Worm (Caenorhabditis elegans): ENCODE data around the gene paic-1.

- no peak for TF ChIP-seq sea-2 (GFP tag; IDR thresholded peaks at IDR 0.05)
- no peak for TF ChIP-seq gei-17 (GFP tag; optimal IDR thresholded peaks at IDR 0.05)
- TF ChIP-seq efl-1 (GFP tag; optimal IDR thresholded peaks at IDR 0.05): no peak
- no peak for TF ChIP-seq ama-1 (optimal IDR thresholded peaks at IDR 0.05)
- TF ChIP-seq ama-1 (GFP tag; optimal IDR thresholded peaks at IDR 0.05): no peak
These were observed 21.4 kb downstream of the paic-1 start, which contains the start of gene H20J04.9 for ce11 chrII:4350888-4351287.
